Worm (Caenorhabditis elegans): Measurements from ENCODE around the gene elks-1.

The elks-1 gene

DNA sequence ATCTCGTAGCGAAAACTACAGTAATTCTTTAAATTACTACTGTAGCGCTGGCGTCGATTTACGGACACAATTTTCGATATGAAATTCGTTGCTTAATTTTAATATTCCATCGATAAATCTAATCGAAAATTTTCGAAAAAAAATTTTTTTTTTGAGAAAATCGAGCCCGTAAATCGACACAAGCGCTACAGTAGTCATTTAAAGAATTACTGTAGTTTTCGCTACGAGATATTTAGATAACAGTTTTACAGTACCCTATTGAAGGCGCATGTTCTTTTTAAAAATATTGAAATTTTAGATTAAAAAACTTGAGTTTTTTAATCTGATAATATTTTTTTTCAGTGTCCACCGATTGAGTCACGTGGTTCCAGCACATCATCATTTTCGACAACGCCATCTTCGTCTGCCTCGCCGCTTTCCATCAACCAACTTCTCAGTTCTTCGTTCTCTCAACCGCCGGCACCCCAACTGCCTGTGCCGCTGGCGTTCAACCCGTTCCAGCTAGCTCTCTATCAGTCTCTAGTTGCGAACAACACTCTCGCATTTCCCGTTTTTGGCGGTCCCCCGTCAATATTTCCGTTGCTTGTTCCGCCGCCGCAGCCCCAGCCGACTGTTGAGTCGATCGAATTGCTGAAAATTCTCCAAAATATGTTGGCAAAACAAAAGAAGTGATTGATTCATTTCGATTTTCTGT is 55.9 kb downstream of the elks-1 start:
- TF ChIP-seq dao-5 (tag; optimal IDR thresholded peaks at IDR 0.05) (no peak), W03F9.2 (tag; optimal IDR thresholded peaks at IDR 0.05) (no peak), him-1 (tag; optimal IDR thresholded peaks at IDR 0.05) (no peak)

Measured in whole organism, L4/young adult.